Worm (Caenorhabditis elegans) whole organism, young adult: ENCODE measurements around the gene T16D1.1.

ENCODE experiments used
- C06A6.2 ChIP-seq: fragments of 200-800 bp; sonication (Bioruptor generic); conservative IDR thresholded peaks from 2 replicates; pipeline ENCODE4 v1.3.6; 2022; ENCODE audit warnings: missing genetic modification characterization, missing compliant biosample characterization
- F10E7.11 ChIP-seq: sonication (generic microtip); optimal IDR thresholded peaks from 2 replicates; lab custom pipeline; 2017; ENCODE audit warnings: mild to moderate bottlenecking, missing genetic modification characterization, moderate library complexity, missing compliant biosample characterization
- T07F8.4 ChIP-seq: sonication (generic microtip); optimal IDR thresholded peaks from 2 replicates; lab custom pipeline; 2016; ENCODE audit warnings: mild to moderate bottlenecking, missing genetic modification characterization, moderate library complexity, missing compliant biosample characterization
- T26A5.8 ChIP-seq: sonication (generic microtip); optimal IDR thresholded peaks from 2 replicates; lab custom pipeline; 2016; ENCODE audit warnings: missing genetic modification characterization, missing compliant biosample characterization
- Y79H2A.3 ChIP-seq: fragments of 200-800 bp; sonication (Bioruptor generic); conservative IDR thresholded peaks from 2 replicates; pipeline ENCODE4 v1.3.6; 2022; ENCODE audit warnings: missing genetic modification reagents, missing genetic modification characterization, missing compliant biosample characterization
- attf-5 ChIP-seq: fragments of 200-800 bp; sonication (Bioruptor generic); optimal IDR thresholded peaks from 2 replicates; lab custom pipeline; 2018; ENCODE audit warnings: mild to moderate bottlenecking, missing genetic modification characterization, missing compliant biosample characterization
- chd-7 ChIP-seq: sonication (generic microtip); optimal IDR thresholded peaks from 2 replicates; lab custom pipeline; 2016; ENCODE audit warnings: mild to moderate bottlenecking, missing genetic modification characterization, moderate library complexity, missing compliant biosample characterization
- madf-3 ChIP-seq: fragments of 200-800 bp; sonication (Bioruptor generic); IDR thresholded peaks from 2 replicates; pipeline ENCODE4 v1.3.6; 2022; ENCODE audit warnings: missing genetic modification reagents, missing genetic modification characterization, missing compliant biosample characterization
- nhr-179 ChIP-seq: sonication (generic microtip); optimal IDR thresholded peaks from 2 replicates; lab custom pipeline; 2016; ENCODE audit warnings: mild to moderate bottlenecking, missing genetic modification characterization, missing compliant biosample characterization
- pha-4 ChIP-seq: fragments of 150-350 bp; sonication (generic microtip); optimal IDR thresholded peaks from 2 replicates; lab custom pipeline; 2014; ENCODE audit warnings: missing biosample characterization, missing genetic modification reagents, missing genetic modification characterization
- rec-8 ChIP-seq, 2 experiments: sonication (generic microtip); optimal IDR thresholded peaks; 2 replicates each; lab custom pipeline; 2016; ENCODE audit warnings: mild to moderate bottlenecking in 2 of 2, missing genetic modification characterization in 2 of 2, missing genetic modification reagents in 2 of 2, missing genotype in 2 of 2, missing biosample characterization in 1 of 2, missing compliant biosample characterization in 1 of 2, moderate library complexity in 1 of 2
- sea-2 ChIP-seq: fragments of 200-800 bp; sonication (Bioruptor generic); IDR thresholded peaks from 2 replicates; pipeline ENCODE4 v1.3.6; 2022; ENCODE audit warnings: missing genetic modification characterization, missing compliant biosample characterization
- snpc-4 ChIP-seq, 5 experiments: fragments of 150-350 bp in 1 of 5; sonication (generic microtip) in 4 of 5; optimal IDR thresholded peaks; 2 replicates each; lab custom pipeline; 2014 to 2018; ENCODE audit warnings: missing genetic modification characterization in 5 of 5, missing biosample characterization in 3 of 5, antibody characterized with exemption in 2 of 5, mild to moderate bottlenecking in 2 of 5, missing compliant biosample characterization in 2 of 5, missing genotype in 2 of 5, moderate library complexity in 2 of 5, missing genetic modification reagents in 1 of 5

DNA sequence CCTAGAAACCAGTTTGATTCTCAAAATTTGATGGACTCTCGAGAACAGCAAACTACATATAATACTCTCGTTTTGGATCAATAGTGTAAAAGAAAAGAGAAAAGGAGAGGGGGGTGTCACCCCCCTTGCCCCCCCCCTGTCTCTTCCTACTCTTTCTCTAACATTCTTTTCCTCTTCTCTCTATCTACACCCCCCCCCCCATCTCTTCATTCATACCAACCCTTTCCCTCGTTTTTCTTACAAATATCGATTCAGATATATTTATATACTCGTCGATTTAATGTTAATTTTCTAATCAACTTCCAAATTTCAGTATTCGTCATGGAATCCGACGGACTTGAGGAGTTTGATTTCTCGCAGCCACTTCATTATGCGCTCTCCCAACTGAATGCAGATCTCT is 10.3 kb downstream of the T16D1.1 start, which contains the start of gene EGAP2.1:
- no peak for TF ChIP-seq snpc-4 (GFP tag; optimal IDR thresholded peaks at IDR 0.05; lab: Kevin White, UChicago)
- no peak for TF ChIP-seq snpc-4 (tag; optimal IDR thresholded peaks at IDR 0.05; lab: Kevin White, UChicago)
- TF ChIP-seq T26A5.8 (tag; lab: Kevin White, UChicago): no peak
- TF ChIP-seq pha-4 (tag; lab: Kevin White, UChicago): no peak
- no peak for TF ChIP-seq T07F8.4 (tag; lab: Kevin White, UChicago)
- TF ChIP-seq Y79H2A.3 (GFP tag; lab: Robert Waterston, UW): no peak
- no peak for TF ChIP-seq madf-3
- TF ChIP-seq nhr-179 (tag; lab: Kevin White, UChicago): no peak
- no peak for TF ChIP-seq C06A6.2 (GFP tag; lab: Robert Waterston, UW)
- no peak for TF ChIP-seq sea-2 (GFP tag; lab: Robert Waterston, UW)
- no peak for TF ChIP-seq chd-7 (tag; lab: Kevin White, UChicago)
- TF ChIP-seq attf-5 (GFP tag; lab: Kevin White, UChicago): no peak
- TF ChIP-seq rec-8 (tag; optimal IDR thresholded peaks at IDR 0.05; lab: Kevin White, UChicago): no peak
- TF ChIP-seq F10E7.11 (tag; lab: Kevin White, UChicago): no peak
